Worm (Caenorhabditis elegans) whole organism, L3 larva: ENCODE results near the gene tbx-35.

Experiments
- ama-1 ChIP-seq: fragments of 150-350 bp; optimal IDR thresholded peaks from 2 replicates; lab custom pipeline; 2018
- ceh-16 ChIP-seq: sonication (generic microtip); optimal IDR thresholded peaks from 2 replicates; lab custom pipeline; 2017; ENCODE audit warnings: missing biosample characterization, missing genetic modification characterization
- fos-1 ChIP-seq: fragments of 150-350 bp; optimal IDR thresholded peaks from 2 replicates; lab custom pipeline; 2014; ENCODE audit warnings: missing biosample characterization, missing genetic modification characterization
- lin-39 ChIP-seq: fragments of 150-350 bp; optimal IDR thresholded peaks from 2 replicates; lab custom pipeline; 2018; ENCODE audit warnings: missing biosample characterization, missing genetic modification reagents, missing genetic modification characterization
- snpc-4 ChIP-seq: fragments of 150-350 bp; optimal IDR thresholded peaks from 2 replicates; lab custom pipeline; 2014; ENCODE audit warnings: missing biosample characterization, missing genetic modification characterization
- ztf-4 ChIP-seq: fragments of 150-350 bp; optimal IDR thresholded peaks from 2 replicates; lab custom pipeline; 2014; ENCODE audit warnings: missing biosample characterization, missing genetic modification characterization

- TF ChIP-seq ama-1 (no peak), fos-1 (no peak), lin-39 (tag; lab: Kevin White, UChicago) (no peak), ztf-4 (tag; lab: Kevin White, UChicago) (no peak), snpc-4 (tag; lab: Kevin White, UChicago) (no peak), ceh-16 (no peak)
Measured at ce11 chrII:5544764-5545163, 19.6 kb upstream of the tbx-35 start, which contains the start of gene ins-13.
